Fruit fly (Drosophila melanogaster) whole organism, wandering third instar larva: ENCODE measurements around the gene Alh.

Experiments
- Abd-B ChIP-seq: fragments of >200 bp; optimal IDR thresholded peaks from 2 replicates; lab custom pipeline; 2017; ENCODE audit warnings: missing biosample characterization, missing genetic modification characterization
- HLH106 ChIP-seq: fragments of 200-800 bp; optimal IDR thresholded peaks from 3 replicates; lab custom pipeline; 2019; ENCODE audit warnings: missing biosample characterization, mild to moderate bottlenecking, missing genetic modification characterization, moderate library complexity
- Hr78 ChIP-seq: fragments of >200 bp; optimal IDR thresholded peaks from 2 replicates; lab custom pipeline; 2017; ENCODE audit warnings: missing biosample characterization, missing genetic modification characterization
- Myc ChIP-seq: fragments of >200 bp; optimal IDR thresholded peaks from 2 replicates; lab custom pipeline; 2017
- OdsH ChIP-seq: fragments of 200-800 bp; sonication (Bioruptor generic); optimal IDR thresholded peaks from 2 replicates; lab custom pipeline; 2016; ENCODE audit warnings: missing biosample characterization, mild to moderate bottlenecking, missing genetic modification characterization
- Vsx2 ChIP-seq: fragments of 200-300, 225-300 bp; sonication (Bioruptor generic); optimal IDR thresholded peaks from 2 replicates; lab custom pipeline; 2018; ENCODE audit warnings: missing biosample characterization, missing genetic modification characterization; ENCODE audit not compliant: partially characterized antibody
- dsf ChIP-seq: sonication (Bioruptor generic); optimal IDR thresholded peaks from 2 replicates; lab custom pipeline; 2016; ENCODE audit warnings: missing biosample characterization, missing genetic modification characterization, borderline replicate concordance
- ey ChIP-seq: fragments of 200-800 bp; sonication (Bioruptor generic); optimal IDR thresholded peaks from 2 replicates; lab custom pipeline; 2016; ENCODE audit warnings: missing biosample characterization, missing genetic modification characterization
- psq ChIP-seq: fragments of 200-800 bp; sonication (Bioruptor generic); optimal IDR thresholded peaks from 3 replicates; lab custom pipeline; 2017; ENCODE audit warnings: missing biosample characterization, mild to moderate bottlenecking, missing genetic modification characterization, moderate library complexity
- usp ChIP-seq: fragments of >200 bp; optimal IDR thresholded peaks from 2 replicates; lab custom pipeline; 2017; ENCODE audit warnings: missing biosample characterization, missing genetic modification characterization

- TF ChIP-seq Vsx2 (peak; percentile 11), ey (no peak), psq (GFP tag; lab: Kevin White, UChicago) (peak; percentile 23), Abd-B (GFP tag; lab: Kevin White, UChicago) (no peak), usp (GFP tag; lab: Kevin White, UChicago) (no peak), HLH106 (tag; lab: Kevin White, UChicago) (no peak), Hr78 (no peak), dsf (GFP tag; lab: Kevin White, UChicago) (no peak), OdsH (GFP tag; lab: Kevin White, UChicago) (no peak), Myc (no peak)
Measured at dm6 chr3R:7102853-7103833, 20.8 kb downstream of the Alh start.
